Worm (Caenorhabditis elegans) whole organism, L4 larva: ENCODE measurements around the gene nspd-4.
"Not testable (repeated sequence)": the region's sequence is repeated elsewhere in the genome, so short reads cannot be mapped to it uniquely, and the experiment has no call there.

ENCODE experiments used
- F26F4.8 ChIP-seq: fragments of 200-800 bp; sonication (Bioruptor generic); conservative IDR thresholded peaks from 2 replicates; pipeline ENCODE4 v1.3.6; 2022; ENCODE audit warnings: missing genetic modification characterization, missing compliant biosample characterization
- ZK546.5 ChIP-seq, 2 experiments: sonication (generic microtip); optimal IDR thresholded peaks; 2 replicates each; lab custom pipeline; 2017; ENCODE audit warnings: missing biosample characterization in 2 of 2, missing genetic modification characterization in 2 of 2
- lir-3 ChIP-seq: sonication (generic microtip); optimal IDR thresholded peaks from 2 replicates; lab custom pipeline; 2016; ENCODE audit warnings: mild to moderate bottlenecking, missing genetic modification characterization, missing compliant biosample characterization
- mxl-3 ChIP-seq: fragments of 200-800 bp; sonication (Bioruptor generic); optimal IDR thresholded peaks from 2 replicates; lab custom pipeline; 2018; ENCODE audit warnings: mild to moderate bottlenecking, missing genetic modification characterization, missing compliant biosample characterization
- skn-1 ChIP-seq: fragments of 150-350 bp; optimal IDR thresholded peaks from 2 replicates; lab custom pipeline; 2014; ENCODE audit warnings: missing biosample characterization, missing genetic modification characterization
- unc-62 ChIP-seq, 3 experiments: fragments of 150-350 bp in 1 of 3; sonication (generic microtip); optimal IDR thresholded peaks in 2 of 3; peaks in 1 of 3; 1 replicate in 1 of 3; 2 replicates in 2 of 3; lab custom pipeline; 2014 to 2017; ENCODE audit warnings: missing biosample characterization in 3 of 3, missing genetic modification characterization in 3 of 3, missing genetic modification reagents in 3 of 3, missing genotype in 1 of 3

- TF ChIP-seq F26F4.8 = 0 out of 2 replicates have a peak, but pooled peaks have one; percentile 24
- not testable (repeated sequence) for TF ChIP-seq skn-1 (tag; lab: Kevin White, UChicago); ZK546.5 (tag; optimal IDR thresholded peaks at IDR 0.05; lab: Kevin White, UChicago); unc-62 (GFP tag; optimal IDR thresholded peaks at IDR 0.05 in 1 of 2; lab: Kevin White, UChicago); unc-62 (tag; optimal IDR thresholded peaks at IDR 0.05; lab: Kevin White, UChicago); lir-3 (tag; lab: Kevin White, UChicago); mxl-3 (GFP tag; lab: Kevin White, UChicago)
These were observed 30.0 kb downstream of the nspd-4 start for ce11 chrII:4872359-4872758.
